Worm (Caenorhabditis elegans): ENCODE data around the gene srt-27.

ce11 chrV:2767465-2767864 lies 46.8 kb upstream of the srt-27 start, which contains the start of gene R05D8.9:
- TF ChIP-seq nfya-1 (tag; optimal IDR thresholded peaks at IDR 0.05) (no peak), tbx-7 (tag; optimal IDR thresholded peaks at IDR 0.05) (no peak), zip-5 (tag; optimal IDR thresholded peaks at IDR 0.05) (no peak), F13H6.1 (tag; optimal IDR thresholded peaks at IDR 0.05) (no peak), ceh-9 (tag; optimal IDR thresholded peaks at IDR 0.05) (no peak), nhr-11 (tag; optimal IDR thresholded peaks at IDR 0.05) (no peak), ceh-45 (GFP tag; IDR thresholded peaks at IDR 0.05) (no peak)
